Fruit fly (Drosophila melanogaster) whole organism, embryonic: Measurements from ENCODE around the gene grnd.

Source experiments
- CG10267 ChIP-seq: fragments of 200-800 bp; sonication (Bioruptor generic); optimal IDR thresholded peaks from 2 replicates; lab custom pipeline; 2018; ENCODE audit warnings: missing biosample characterization, mild to moderate bottlenecking, missing genetic modification characterization, moderate library complexity
- CG11504 ChIP-seq: fragments of 200-800 bp; sonication (Bioruptor generic); optimal IDR thresholded peaks from 3 replicates; lab custom pipeline; 2019; ENCODE audit warnings: missing biosample characterization, mild to moderate bottlenecking, missing genetic modification characterization, moderate library complexity
- CG13287 ChIP-seq: fragments of 200-800 bp; sonication (Bioruptor generic); IDR thresholded peaks from 2 replicates; pipeline ENCODE4 v1.3.6; 2022; ENCODE audit warnings: missing biosample characterization, missing genetic modification characterization; ENCODE audit not compliant: partially characterized antibody
- CG14050 ChIP-seq: fragments of 200-800 bp; sonication (Bioruptor generic); IDR thresholded peaks from 3 replicates; pipeline ENCODE4 v1.3.6; 2022; ENCODE audit warnings: missing biosample characterization, missing genetic modification characterization
- CG15601 ChIP-seq: fragments of 200-800 bp; sonication (Bioruptor generic); optimal IDR thresholded peaks from 3 replicates; lab custom pipeline; 2019; ENCODE audit warnings: missing biosample characterization, mild to moderate bottlenecking, missing genetic modification characterization, moderate library complexity
- CG1602 ChIP-seq: fragments of 200-800 bp; sonication (Bioruptor generic); optimal IDR thresholded peaks from 3 replicates; lab custom pipeline; 2016; ENCODE audit warnings: missing biosample characterization, missing genetic modification characterization
- CG1603 ChIP-seq: fragments of 200-800 bp; sonication (Bioruptor generic); optimal IDR thresholded peaks from 2 replicates; lab custom pipeline; 2019; ENCODE audit warnings: missing biosample characterization, mild to moderate bottlenecking, missing genetic modification characterization, moderate library complexity
- CG16863 ChIP-seq: fragments of 200-800 bp; sonication (Bioruptor generic); optimal IDR thresholded peaks from 3 replicates; lab custom pipeline; 2016; ENCODE audit warnings: missing biosample characterization, missing genetic modification characterization
- CG18262 ChIP-seq: fragments of 200-800 bp; optimal IDR thresholded peaks from 3 replicates; lab custom pipeline; 2019; ENCODE audit warnings: missing biosample characterization, mild to moderate bottlenecking, missing genetic modification characterization, moderate library complexity
- CG2120 ChIP-seq: fragments of 200-800 bp; sonication (Bioruptor generic); optimal IDR thresholded peaks from 3 replicates; lab custom pipeline; 2016; ENCODE audit warnings: missing biosample characterization, missing genetic modification characterization
- CG2875 ChIP-seq: fragments of 200-800 bp; sonication (Bioruptor generic); optimal IDR thresholded peaks from 2 replicates; lab custom pipeline; 2017; ENCODE audit warnings: missing biosample characterization, mild to moderate bottlenecking, missing genetic modification characterization, missing genetic modification reagents
- CG31441 ChIP-seq: fragments of 200-800 bp; sonication (Bioruptor generic); IDR thresholded peaks from 2 replicates; pipeline ENCODE4 v1.3.6; 2022; ENCODE audit warnings: missing biosample characterization, missing genetic modification characterization
- CG3995 ChIP-seq: fragments of 200-800 bp; sonication (Bioruptor generic); optimal IDR thresholded peaks from 3 replicates; lab custom pipeline; 2016; ENCODE audit warnings: missing biosample characterization, missing genetic modification characterization
- CG7839 ChIP-seq: fragments of 200-800 bp; sonication (Bioruptor generic); optimal IDR thresholded peaks from 3 replicates; lab custom pipeline; 2018; ENCODE audit warnings: missing biosample characterization, mild to moderate bottlenecking, missing genetic modification characterization, moderate library complexity
- CG8359 ChIP-seq: fragments of 200-800 bp; sonication (Bioruptor generic); optimal IDR thresholded peaks from 2 replicates; lab custom pipeline; 2017; ENCODE audit warnings: missing biosample characterization, mild to moderate bottlenecking, missing genetic modification characterization, borderline replicate concordance
- CG9797 ChIP-seq: fragments of 200-800 bp; sonication (Bioruptor generic); optimal IDR thresholded peaks from 3 replicates; lab custom pipeline; 2018; ENCODE audit warnings: missing biosample characterization, mild to moderate bottlenecking, missing genetic modification characterization
- D ChIP-seq, 2 experiments: fragments of 200-800 bp in 1 of 2; fragments of >200 bp in 1 of 2; sonication (Bioruptor generic) in 1 of 2; optimal IDR thresholded peaks; 2 replicates in 1 of 2; 3 replicates in 1 of 2; lab custom pipeline; 2017; ENCODE audit warnings: mild to moderate bottlenecking in 1 of 2, missing biosample characterization in 1 of 2, missing genetic modification characterization in 1 of 2, missing genetic modification reagents in 1 of 2
- Dref ChIP-seq: fragments of 200-800 bp; sonication (Bioruptor generic); IDR thresholded peaks from 2 replicates; pipeline ENCODE4 v1.3.6; 2022; ENCODE audit warnings: missing biosample characterization, missing genetic modification characterization
- Ets65A ChIP-seq: fragments of 200-800 bp; sonication (Bioruptor generic); peaks from one replicate; lab custom pipeline; 2016; ENCODE audit warnings: missing biosample characterization, missing genetic modification characterization
- GATAe ChIP-seq: fragments of 200-800 bp; sonication (Bioruptor generic); conservative IDR thresholded peaks from 2 replicates; pipeline ENCODE4 v1.3.6; 2022; ENCODE audit warnings: missing biosample characterization, missing genetic modification characterization
- HLH54F ChIP-seq: fragments of 200-800 bp; sonication (Bioruptor generic); optimal IDR thresholded peaks from 3 replicates; lab custom pipeline; 2016; ENCODE audit warnings: missing biosample characterization, missing genetic modification characterization
- Hr3 ChIP-seq: fragments of 200-800 bp; sonication (Bioruptor generic); optimal IDR thresholded peaks from 3 replicates; lab custom pipeline; 2016; ENCODE audit warnings: missing biosample characterization, missing genetic modification characterization
- Kr ChIP-seq: fragments of 200-800 bp; sonication (Bioruptor generic); optimal IDR thresholded peaks from 2 replicates; lab custom pipeline; 2017; ENCODE audit warnings: missing biosample characterization, mild to moderate bottlenecking, missing genetic modification characterization
- Mes4 ChIP-seq: fragments of 200-800 bp; sonication (Bioruptor generic); optimal IDR thresholded peaks from 2 replicates; lab custom pipeline; 2016; ENCODE audit warnings: missing biosample characterization, missing genetic modification characterization
- Nf-YA ChIP-seq: fragments of 200-800 bp; sonication (Bioruptor generic); IDR thresholded peaks from 2 replicates; pipeline ENCODE4 v1.3.6; 2022; ENCODE audit warnings: missing biosample characterization, missing genetic modification characterization
- Opbp ChIP-seq: fragments of 200-800 bp; sonication (Bioruptor generic); IDR thresholded peaks from 3 replicates; pipeline ENCODE4 v1.3.6; 2022; ENCODE audit warnings: missing biosample characterization, missing genetic modification characterization; ENCODE audit not compliant: partially characterized antibody
- Sin3A ChIP-seq: fragments of >200 bp; optimal IDR thresholded peaks from 2 replicates; lab custom pipeline; 2018
- Sox100B ChIP-seq: fragments of 200-800 bp; sonication (Bioruptor generic); optimal IDR thresholded peaks from 3 replicates; lab custom pipeline; 2018; ENCODE audit warnings: missing biosample characterization, mild to moderate bottlenecking, missing genetic modification characterization
- Spps ChIP-seq: fragments of 200-800 bp; sonication (Bioruptor generic); optimal IDR thresholded peaks from 2 replicates; lab custom pipeline; 2018; ENCODE audit warnings: missing biosample characterization, mild to moderate bottlenecking, missing genetic modification characterization
- Sry-β ChIP-seq: fragments of 200-800 bp; sonication (Bioruptor generic); optimal IDR thresholded peaks from 2 replicates; lab custom pipeline; 2018; ENCODE audit warnings: missing biosample characterization, mild to moderate bottlenecking, missing genetic modification characterization, moderate library complexity
- amos ChIP-seq: fragments of 200-800 bp; sonication (Bioruptor generic); IDR thresholded peaks from 2 replicates; pipeline ENCODE4 v1.3.6; 2022; ENCODE audit warnings: missing biosample characterization, missing genetic modification characterization; ENCODE audit not compliant: partially characterized antibody
- bcd ChIP-seq: fragments of 200-800 bp; sonication (Bioruptor generic); optimal IDR thresholded peaks from 2 replicates; lab custom pipeline; 2017; ENCODE audit warnings: missing biosample characterization, mild to moderate bottlenecking, missing genetic modification characterization
- corto ChIP-seq: fragments of 200-800 bp; sonication (Bioruptor generic); optimal IDR thresholded peaks from 2 replicates; lab custom pipeline; 2016; ENCODE audit warnings: missing biosample characterization, mild to moderate bottlenecking, missing genetic modification characterization, moderate library complexity
- eve ChIP-seq, 2 experiments: fragments of >200 bp; optimal IDR thresholded peaks; 2 replicates each; lab custom pipeline; 2017; ENCODE audit warnings: missing biosample characterization in 2 of 2, missing genetic modification characterization in 2 of 2
- fd96Cb ChIP-seq: fragments of 200-800 bp; sonication (Bioruptor generic); optimal IDR thresholded peaks from 2 replicates; lab custom pipeline; 2018; ENCODE audit warnings: missing biosample characterization, mild to moderate bottlenecking, missing genetic modification characterization, moderate library complexity
- gro ChIP-seq: fragments of 200-800 bp; sonication (Bioruptor generic); optimal IDR thresholded peaks from 2 replicates; lab custom pipeline; 2016; ENCODE audit warnings: missing biosample characterization, missing genetic modification characterization
- ind ChIP-seq: fragments of 200-800 bp; sonication (Bioruptor generic); optimal IDR thresholded peaks from 3 replicates; lab custom pipeline; 2016; ENCODE audit warnings: missing biosample characterization, missing genetic modification characterization
- nom ChIP-seq: fragments of 200-800 bp; sonication (Bioruptor generic); optimal IDR thresholded peaks from 2 replicates; lab custom pipeline; 2017; ENCODE audit warnings: missing biosample characterization, missing genetic modification characterization, mild to moderate bottlenecking, moderate library complexity, missing genetic modification reagents
- otp ChIP-seq: fragments of 200-800 bp; sonication (Bioruptor generic); IDR thresholded peaks from 3 replicates; pipeline ENCODE4, ENCODE4 v1.3.6; 2022; ENCODE audit warnings: missing biosample characterization, missing genetic modification characterization
- peb ChIP-seq: fragments of 200-800 bp; sonication (Bioruptor generic); IDR thresholded peaks from 2 replicates; pipeline ENCODE4 v1.3.6; 2022; ENCODE audit warnings: missing biosample characterization, missing genetic modification characterization
- ranshi ChIP-seq: fragments of 200-800 bp; sonication (Bioruptor generic); IDR thresholded peaks from 2 replicates; pipeline ENCODE4 v1.3.6; 2022; ENCODE audit warnings: missing biosample characterization, missing genetic modification characterization
- sens-2 ChIP-seq: fragments of 200-800 bp; sonication (Bioruptor generic); IDR thresholded peaks from 2 replicates; pipeline ENCODE4 v1.3.6; 2022; ENCODE audit warnings: missing biosample characterization, missing genetic modification characterization
- slou ChIP-seq: fragments of 200-800 bp; sonication (Bioruptor generic); optimal IDR thresholded peaks from 3 replicates; lab custom pipeline; 2016; ENCODE audit warnings: missing biosample characterization, missing genetic modification characterization
- sug ChIP-seq: fragments of 200-800 bp; optimal IDR thresholded peaks from 2 replicates; lab custom pipeline; 2019; ENCODE audit warnings: missing biosample characterization, mild to moderate bottlenecking, missing genetic modification characterization, moderate library complexity
- tgo ChIP-seq: fragments of 200-800 bp; sonication (Bioruptor generic); IDR thresholded peaks from 3 replicates; pipeline ENCODE4 v1.3.6; 2022; ENCODE audit warnings: missing biosample characterization, missing genetic modification characterization
- ttk ChIP-seq: fragments of 200-800 bp; sonication (Bioruptor generic); IDR thresholded peaks from 2 replicates; pipeline ENCODE4 v2.1.2; 2022; ENCODE audit warnings: missing biosample characterization, missing genetic modification characterization
- z ChIP-seq: fragments of 200-800 bp; sonication (Bioruptor generic); IDR thresholded peaks from 3 replicates; pipeline ENCODE4 v1.3.6; 2022; ENCODE audit warnings: missing biosample characterization, missing genetic modification characterization

The grnd gene

dm6 chr2L:18442903-18443608, 42.2 kb upstream of the grnd start, which contains the start of gene RpS26 (continued):
- no peak for TF ChIP-seq Nf-YA (GFP tag; lab: Robert Waterston, UW)
- TF ChIP-seq CG14050 (GFP tag; lab: Robert Waterston, UW), result 0 out of 3 replicates have a peak, but pooled peaks have one; percentile 14
- no peak for TF ChIP-seq GATAe
- peak; percentile 43 for TF ChIP-seq CG18262 (tag; lab: Kevin White, UChicago)
- peak; percentile 59 for TF ChIP-seq CG7839
- no peak for TF ChIP-seq Opbp (GFP tag; lab: Robert Waterston, UW)
- TF ChIP-seq corto (GFP tag; lab: Kevin White, UChicago), result no peak

DNA sequence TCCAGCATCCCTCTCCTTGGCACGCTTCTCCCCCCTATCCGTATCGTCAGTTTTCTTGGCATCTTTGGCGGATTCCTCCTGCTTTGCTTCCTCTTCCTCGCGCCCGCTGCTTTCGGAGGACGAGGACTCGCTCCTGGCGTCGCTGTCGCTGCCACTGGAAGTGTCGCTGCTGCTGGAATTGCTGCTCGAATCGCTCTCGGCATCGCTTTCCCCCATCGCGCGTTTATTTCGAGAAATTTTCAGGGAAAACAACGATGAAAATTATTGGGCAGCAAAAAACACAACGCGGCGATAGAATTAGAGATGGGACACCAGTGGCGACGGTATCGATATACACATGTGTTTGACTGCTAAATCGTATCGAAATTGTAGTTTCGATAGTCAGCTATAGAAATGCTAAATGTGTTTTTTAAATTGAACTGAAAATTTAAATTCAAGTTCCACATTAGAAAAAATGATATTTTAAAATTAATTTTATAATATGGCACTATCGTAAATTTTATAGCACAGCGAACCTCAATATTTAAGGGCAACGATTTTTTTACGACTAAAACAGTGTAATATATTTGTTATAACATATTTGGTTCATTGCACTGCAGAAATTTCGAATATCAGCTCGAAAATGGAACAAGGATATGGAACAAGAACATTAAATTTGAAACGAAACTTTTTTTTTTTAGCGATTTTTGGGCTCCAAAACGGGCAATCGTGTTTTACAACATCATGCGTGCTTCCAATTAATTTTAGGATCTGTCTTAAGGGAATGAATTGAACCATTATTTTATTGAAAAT, 36.4 kb upstream of the grnd start, which contains the start of gene ncm:
Gene ncm (minus strand): TSS at position 319 of the 792 bp plus-strand sequence.
- TF ChIP-seq fd96Cb, result no peak
- no peak for TF ChIP-seq gro
- no peak for TF ChIP-seq slou (GFP tag; lab: Kevin White, UChicago)
- no peak for TF ChIP-seq otp (GFP tag; lab: Robert Waterston, UW)
- TF ChIP-seq CG15601, result peak; percentile 19
- no peak for TF ChIP-seq Spps (tag; lab: Kevin White, UChicago)
- no peak for TF ChIP-seq nom
- TF ChIP-seq CG16863 (GFP tag; lab: Kevin White, UChicago), result no peak
- TF ChIP-seq CG31441 (GFP tag; lab: Robert Waterston, UW), result no peak
- peak; percentile 82 for TF ChIP-seq Sry-β (GFP tag; lab: Kevin White, UChicago)
- peak; percentile 47 for TF ChIP-seq CG10267 (tag; lab: Kevin White, UChicago)
- TF ChIP-seq Dref (GFP tag; lab: Robert Waterston, UW), result peak; percentile 92
- TF ChIP-seq CG8359 (GFP tag; lab: Kevin White, UChicago), result no peak
- no peak for TF ChIP-seq HLH54F (GFP tag; lab: Kevin White, UChicago)
- TF ChIP-seq sug (tag; lab: Kevin White, UChicago), result no peak
- TF ChIP-seq Kr (GFP tag; lab: Kevin White, UChicago), result no peak
- TF ChIP-seq ttk (GFP tag; lab: Robert Waterston, UW), result no peak
- no peak for TF ChIP-seq z
- no peak for TF ChIP-seq peb
- no peak for TF ChIP-seq eve (GFP tag; optimal IDR thresholded peaks at IDR 0.05; lab: Kevin White, UChicago)
- no peak for TF ChIP-seq bcd (GFP tag; lab: Kevin White, UChicago)
- peak; percentile 9 for TF ChIP-seq CG9797 (GFP tag; lab: Kevin White, UChicago)
- no peak for TF ChIP-seq Sox100B (GFP tag; lab: Kevin White, UChicago)
- peak; percentile 72 for TF ChIP-seq Sin3A (lab: Kevin White, UChicago)
- TF ChIP-seq Hr3 (GFP tag; lab: Kevin White, UChicago), result peak; percentile 19
- TF ChIP-seq Ets65A (GFP tag; lab: Kevin White, UChicago), result peak; percentile 74
- TF ChIP-seq CG11504, result no peak
- TF ChIP-seq amos, result peak; percentile 91
- TF ChIP-seq sens-2 (GFP tag; lab: Robert Waterston, UW), result no peak
- no peak for TF ChIP-seq CG2875 (GFP tag; lab: Kevin White, UChicago)
- no peak for TF ChIP-seq CG1602 (GFP tag; lab: Kevin White, UChicago)
- no peak for TF ChIP-seq Mes4 (GFP tag; lab: Kevin White, UChicago)
- peak; percentile 7 for TF ChIP-seq ind
- no peak for TF ChIP-seq tgo (GFP tag; lab: Robert Waterston, UW)
- TF ChIP-seq ranshi (GFP tag; lab: Robert Waterston, UW), result no peak
- TF ChIP-seq D (optimal IDR thresholded peaks at IDR 0.05; lab: Kevin White, UChicago), result no peak
- TF ChIP-seq D (GFP tag; optimal IDR thresholded peaks at IDR 0.05; lab: Kevin White, UChicago), result no peak
- peak; percentile 93 for TF ChIP-seq CG1603
- TF ChIP-seq CG13287, result peak; percentile 94
- peak; percentile 25 for TF ChIP-seq CG2120 (GFP tag; lab: Kevin White, UChicago)
- no peak for TF ChIP-seq CG3995 (GFP tag; lab: Kevin White, UChicago)
